Worm (Caenorhabditis elegans): ENCODE data around the gene H40L08.1.

DNA sequence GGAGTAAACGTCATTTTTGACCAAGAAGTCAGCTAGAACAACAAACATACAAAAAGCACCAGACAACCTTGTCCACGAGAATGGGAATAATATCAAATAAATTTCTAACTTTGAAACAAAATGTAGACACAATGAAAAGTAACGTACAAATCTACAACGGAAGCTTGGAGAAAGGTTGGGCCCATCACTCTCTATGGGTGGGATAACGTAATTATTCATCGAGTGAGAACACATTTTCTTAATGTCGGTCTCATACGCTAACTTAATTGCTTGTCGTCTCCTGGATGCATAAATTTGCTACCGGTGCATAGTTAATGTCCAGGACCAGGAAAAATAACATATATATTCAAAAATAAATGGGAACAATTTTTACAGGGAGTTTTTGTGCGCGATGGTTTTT, 49.3 kb upstream of the H40L08.1 start:
- TF ChIP-seq hmbx-1 (tag; optimal IDR thresholded peaks at IDR 0.05) (no peak), ama-1 (optimal IDR thresholded peaks at IDR 0.05) (no peak), ceh-36 (tag; optimal IDR thresholded peaks at IDR 0.05) (no peak)

Measured in whole organism, early embryonic.